Fruit fly (Drosophila melanogaster) whole organism, embryonic: ENCODE results near the gene cv-c.
A peak's percentile ranks its signal among the peaks of the same experiment; 100 is the strongest.

Experiments
- CG11723 ChIP-seq: fragments of 200-800 bp; sonication (Bioruptor generic); optimal IDR thresholded peaks from 2 replicates; lab custom pipeline; 2017; ENCODE audit warnings: missing biosample characterization, mild to moderate bottlenecking, missing genetic modification characterization
- CG13123 ChIP-seq: fragments of 200-800 bp; sonication (Bioruptor generic); optimal IDR thresholded peaks from 2 replicates; lab custom pipeline; 2016; ENCODE audit warnings: missing biosample characterization, missing genetic modification characterization
- CG13624 ChIP-seq: fragments of 200-800 bp; sonication (Bioruptor generic); optimal IDR thresholded peaks from 2 replicates; lab custom pipeline; 2016; ENCODE audit warnings: missing biosample characterization, missing genetic modification characterization
- CG14667 ChIP-seq: fragments of 200-800 bp; sonication (Bioruptor generic); IDR thresholded peaks from 2 replicates; pipeline ENCODE4 v1.3.6; 2022; ENCODE audit warnings: missing biosample characterization, missing genetic modification characterization
- CG15073 ChIP-seq: fragments of 200-800 bp; sonication (Bioruptor generic); optimal IDR thresholded peaks from 2 replicates; lab custom pipeline; 2016; ENCODE audit warnings: missing biosample characterization, missing genetic modification characterization
- CG18011 ChIP-seq: fragments of 200-800 bp; sonication (Bioruptor generic); optimal IDR thresholded peaks from 2 replicates; lab custom pipeline; 2017; ENCODE audit warnings: missing biosample characterization, missing genetic modification characterization, mild to moderate bottlenecking, moderate library complexity, missing genotype
- CG18476 ChIP-seq: fragments of 200-800 bp; sonication (Bioruptor generic); optimal IDR thresholded peaks from 2 replicates; lab custom pipeline; 2016; ENCODE audit warnings: missing biosample characterization, mild to moderate bottlenecking, missing genetic modification characterization
- CG2889 ChIP-seq: fragments of 200-800 bp; sonication (Bioruptor generic); IDR thresholded peaks from 3 replicates; pipeline ENCODE4 v1.3.6; 2022; ENCODE audit warnings: missing biosample characterization, missing genetic modification characterization
- CG30431 ChIP-seq: fragments of 200-800 bp; sonication (Bioruptor generic); optimal IDR thresholded peaks from 2 replicates; lab custom pipeline; 2017; ENCODE audit warnings: missing biosample characterization, missing genetic modification characterization
- CG31388 ChIP-seq: fragments of 200-800 bp; sonication (Bioruptor generic); optimal IDR thresholded peaks from 2 replicates; lab custom pipeline; 2016; ENCODE audit warnings: missing biosample characterization, missing genetic modification characterization
- CG31441 ChIP-seq: fragments of 200-800 bp; sonication (Bioruptor generic); IDR thresholded peaks from 2 replicates; pipeline ENCODE4 v1.3.6; 2022; ENCODE audit warnings: missing biosample characterization, missing genetic modification characterization
- CG33213 ChIP-seq: fragments of 200-800 bp; sonication (Bioruptor generic); optimal IDR thresholded peaks from 3 replicates; lab custom pipeline; 2016; ENCODE audit warnings: missing biosample characterization, missing genetic modification characterization
- CG3838 ChIP-seq: fragments of 200-800 bp; sonication (Bioruptor generic); optimal IDR thresholded peaks from 3 replicates; lab custom pipeline; 2016; ENCODE audit warnings: missing biosample characterization, missing genetic modification characterization
- CG4282 ChIP-seq: fragments of 200-800 bp; sonication (Bioruptor generic); optimal IDR thresholded peaks from 2 replicates; lab custom pipeline; 2016; ENCODE audit warnings: missing biosample characterization, missing genetic modification characterization
- CG4360 ChIP-seq: fragments of 200-800 bp; sonication (Bioruptor generic); IDR thresholded peaks from 2 replicates; pipeline ENCODE4 v1.3.6; 2022; ENCODE audit warnings: missing biosample characterization, missing genetic modification characterization
- CG5180 ChIP-seq: fragments of 200-800 bp; sonication (Bioruptor generic); optimal IDR thresholded peaks from 3 replicates; lab custom pipeline; 2017; ENCODE audit warnings: missing biosample characterization, missing genetic modification characterization, mild to moderate bottlenecking, moderate library complexity, missing genetic modification reagents
- CG6854 ChIP-seq: fragments of 200-800 bp; sonication (Bioruptor generic); optimal IDR thresholded peaks from 3 replicates; lab custom pipeline; 2017; ENCODE audit warnings: missing biosample characterization, mild to moderate bottlenecking, missing genetic modification characterization
- CG8089 ChIP-seq: fragments of 200-800 bp; sonication (Bioruptor generic); optimal IDR thresholded peaks from 3 replicates; lab custom pipeline; 2016; ENCODE audit warnings: missing biosample characterization, missing genetic modification characterization
- Dll ChIP-seq: fragments of 200-800 bp; sonication (Bioruptor generic); IDR thresholded peaks from 4 replicates; pipeline ENCODE4 v1.3.6; 2022; ENCODE audit warnings: missing biosample characterization, missing genetic modification characterization; ENCODE audit not compliant: partially characterized antibody
- Elba2 ChIP-seq: fragments of 200-800 bp; sonication (Bioruptor generic); optimal IDR thresholded peaks from 3 replicates; lab custom pipeline; 2016; ENCODE audit warnings: missing biosample characterization, missing genetic modification characterization
- H15 ChIP-seq: fragments of 200-800 bp; sonication (Bioruptor generic); IDR thresholded peaks from 3 replicates; pipeline ENCODE4 v1.3.6; 2022; ENCODE audit warnings: missing biosample characterization, missing genetic modification characterization
- Hey ChIP-seq: fragments of 200-800 bp; sonication (Bioruptor generic); optimal IDR thresholded peaks from 3 replicates; lab custom pipeline; 2018; ENCODE audit warnings: missing biosample characterization, mild to moderate bottlenecking, missing genetic modification characterization
- HmgD ChIP-seq: fragments of 200-800 bp; sonication (Bioruptor generic); optimal IDR thresholded peaks from 3 replicates; lab custom pipeline; 2016; ENCODE audit warnings: missing biosample characterization, missing genetic modification characterization
- MBD-R2 ChIP-seq: fragments of 200-800 bp; sonication (Bioruptor generic); IDR thresholded peaks from 2 replicates; pipeline ENCODE4 v1.3.6; 2022; ENCODE audit warnings: missing biosample characterization, missing genetic modification characterization
- Myb ChIP-seq: fragments of 200-800 bp; sonication (Bioruptor generic); optimal IDR thresholded peaks from 2 replicates; lab custom pipeline; 2016; ENCODE audit warnings: missing biosample characterization, missing genetic modification characterization
- Neu2 ChIP-seq: fragments of 200-800 bp; sonication (Bioruptor generic); optimal IDR thresholded peaks from 3 replicates; lab custom pipeline; 2016; ENCODE audit warnings: missing biosample characterization, missing genetic modification characterization, borderline replicate concordance
- Pdp1 ChIP-seq, 2 experiments: fragments of 200-800 bp; sonication (Bioruptor generic); optimal IDR thresholded peaks; 3 replicates each; lab custom pipeline; 2016; ENCODE audit warnings: missing biosample characterization in 2 of 2, missing genetic modification characterization in 2 of 2, mild to moderate bottlenecking in 1 of 2, moderate library complexity in 1 of 2
- Poxn ChIP-seq: fragments of 200-800 bp; sonication (Bioruptor generic); IDR thresholded peaks from 2 replicates; pipeline ENCODE4 v1.3.6; 2022; ENCODE audit warnings: missing biosample characterization, missing genetic modification characterization
- Ravus ChIP-seq: fragments of 200-800 bp; sonication (Bioruptor generic); IDR thresholded peaks from 2 replicates; pipeline ENCODE4 v1.3.6; 2022; ENCODE audit warnings: missing biosample characterization, missing genetic modification characterization
- Rx ChIP-seq: fragments of 200-800 bp; sonication (Bioruptor generic); IDR thresholded peaks from 2 replicates; pipeline ENCODE4 v1.3.6; 2022; ENCODE audit warnings: missing biosample characterization, missing genetic modification characterization
- Sox102F ChIP-seq: fragments of 200-800 bp; sonication (Bioruptor generic); optimal IDR thresholded peaks from 2 replicates; lab custom pipeline; 2018; ENCODE audit warnings: missing biosample characterization, mild to moderate bottlenecking, missing genetic modification characterization, moderate library complexity
- Sry-β ChIP-seq: fragments of 200-800 bp; sonication (Bioruptor generic); optimal IDR thresholded peaks from 2 replicates; lab custom pipeline; 2018; ENCODE audit warnings: missing biosample characterization, mild to moderate bottlenecking, missing genetic modification characterization, moderate library complexity
- Usf ChIP-seq: fragments of 200-800 bp; sonication (Bioruptor generic); optimal IDR thresholded peaks from 2 replicates; lab custom pipeline; 2017; ENCODE audit warnings: missing genotype, missing biosample characterization, missing genetic modification characterization
- bab2 ChIP-seq: fragments of 200-800 bp; sonication (Bioruptor generic); optimal IDR thresholded peaks from 2 replicates; lab custom pipeline; 2016; ENCODE audit warnings: missing biosample characterization, missing genetic modification characterization
- cato ChIP-seq: fragments of 200-800 bp; sonication (Bioruptor generic); optimal IDR thresholded peaks from 2 replicates; lab custom pipeline; 2016; ENCODE audit warnings: missing biosample characterization, missing genetic modification characterization, borderline replicate concordance
- caup ChIP-seq: fragments of 200-800 bp; sonication (Bioruptor generic); optimal IDR thresholded peaks from 3 replicates; lab custom pipeline; 2017; ENCODE audit warnings: missing biosample characterization, mild to moderate bottlenecking, missing genetic modification characterization, moderate library complexity; ENCODE audit not compliant: severe bottlenecking
- chm ChIP-seq: fragments of 200-800 bp; sonication (Bioruptor generic); IDR thresholded peaks from 2 replicates; pipeline ENCODE4 v1.3.6; 2022; ENCODE audit warnings: missing biosample characterization, missing genetic modification characterization
- crp ChIP-seq, 2 experiments: fragments of 200-800 bp; sonication (Bioruptor generic); optimal IDR thresholded peaks; 2 replicates in 1 of 2; 3 replicates in 1 of 2; lab custom pipeline; 2017; ENCODE audit warnings: missing biosample characterization in 2 of 2, missing genetic modification characterization in 2 of 2, mild to moderate bottlenecking in 1 of 2, moderate library complexity in 1 of 2
- dysf ChIP-seq: fragments of 200-800 bp; sonication (Bioruptor generic); IDR thresholded peaks from 3 replicates; pipeline ENCODE4 v1.3.6; 2022; ENCODE audit warnings: missing biosample characterization, missing genetic modification characterization
- en ChIP-seq: fragments of 200-800 bp; sonication (Bioruptor generic); optimal IDR thresholded peaks from 2 replicates; lab custom pipeline; 2016; ENCODE audit warnings: missing biosample characterization, missing genetic modification characterization
- eyg ChIP-seq: fragments of 200-800 bp; sonication (Bioruptor generic); optimal IDR thresholded peaks from 3 replicates; lab custom pipeline; 2016; ENCODE audit warnings: missing biosample characterization, missing genetic modification characterization
- grn ChIP-seq: fragments of 200-800 bp; sonication (Bioruptor generic); optimal IDR thresholded peaks from 3 replicates; lab custom pipeline; 2017; ENCODE audit warnings: missing biosample characterization, missing genetic modification characterization
- insv ChIP-seq, 2 experiments: fragments of 200-800 bp; sonication (Bioruptor generic); optimal IDR thresholded peaks; 3 replicates each; lab custom pipeline; 2016 to 2018; ENCODE audit warnings: missing biosample characterization in 2 of 2, missing genetic modification characterization in 2 of 2
- kah ChIP-seq: fragments of 200-800 bp; sonication (Bioruptor generic); optimal IDR thresholded peaks from 2 replicates; lab custom pipeline; 2018; ENCODE audit warnings: missing biosample characterization, mild to moderate bottlenecking, missing genetic modification characterization
- kni ChIP-seq: fragments of 200-800 bp; sonication (Bioruptor generic); optimal IDR thresholded peaks from 3 replicates; lab custom pipeline; 2017; ENCODE audit warnings: mild to moderate bottlenecking, missing biosample characterization, missing genetic modification reagents, missing genetic modification characterization
- lmd ChIP-seq: fragments of 200-800 bp; sonication (Bioruptor generic); IDR thresholded peaks from 2 replicates; pipeline ENCODE4 v1.3.6; 2022; ENCODE audit warnings: missing biosample characterization, missing genetic modification characterization
- mam ChIP-seq: fragments of 200-800 bp; sonication (Bioruptor generic); optimal IDR thresholded peaks from 3 replicates; lab custom pipeline; 2016; ENCODE audit warnings: missing biosample characterization, missing genetic modification characterization
- pros ChIP-seq: fragments of 200-800 bp; sonication (Bioruptor generic); optimal IDR thresholded peaks from 3 replicates; lab custom pipeline; 2019; ENCODE audit warnings: missing biosample characterization, mild to moderate bottlenecking, missing genetic modification characterization, moderate library complexity
- ttk ChIP-seq: fragments of 200-800 bp; sonication (Bioruptor generic); IDR thresholded peaks from 2 replicates; pipeline ENCODE4 v2.1.2; 2022; ENCODE audit warnings: missing biosample characterization, missing genetic modification characterization

cv-c gene

DNA sequence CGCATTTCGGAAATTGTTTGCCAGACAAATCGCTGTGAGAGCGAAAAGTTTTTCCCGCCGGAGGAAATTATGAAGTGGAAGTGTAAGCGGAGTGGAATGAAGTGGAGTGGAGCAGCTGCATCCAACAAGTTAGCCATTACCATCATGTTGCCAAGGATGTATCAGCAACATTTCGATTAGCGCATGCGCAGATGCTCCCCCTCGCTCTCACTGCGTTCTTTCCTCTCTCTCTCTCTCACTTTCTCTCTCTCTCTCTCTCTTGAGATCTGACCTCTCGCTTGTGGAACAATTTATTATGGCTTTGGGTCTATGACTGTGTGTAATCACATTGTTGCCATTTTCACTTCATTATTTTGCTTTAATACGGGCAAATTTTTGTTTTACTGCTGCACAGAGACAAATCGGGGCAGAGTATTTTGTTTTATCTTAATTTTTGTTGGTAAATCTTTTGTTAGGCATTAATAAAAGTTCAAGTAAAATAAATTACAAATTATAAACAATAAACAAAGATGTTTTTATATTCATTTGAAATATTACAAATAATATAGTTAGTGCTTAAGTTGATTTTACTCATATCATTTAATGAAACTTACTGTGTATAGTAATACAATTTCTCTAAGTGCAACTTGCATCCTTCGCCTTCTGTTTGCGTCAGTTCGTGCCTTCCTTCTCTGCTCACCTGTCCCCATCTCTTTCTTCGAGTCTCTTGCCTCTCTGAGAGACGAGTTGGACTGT is 99.0 kb downstream of the cv-c start (continued):
- TF ChIP-seq CG18011 (GFP tag; lab: Kevin White, UChicago), result peak; percentile 55
- peak; percentile 44 for TF ChIP-seq CG18476 (GFP tag; lab: Kevin White, UChicago)
- TF ChIP-seq CG3838 (GFP tag; lab: Kevin White, UChicago), result peak; percentile 21
- peak; percentile 39 for TF ChIP-seq CG11723 (GFP tag; lab: Kevin White, UChicago)
- no peak for TF ChIP-seq insv (GFP tag; optimal IDR thresholded peaks at IDR 0.05; lab: Kevin White, UChicago)
- TF ChIP-seq Dll (GFP tag; lab: Robert Waterston, UW), result 0 out of 4 replicates have a peak, but pooled peaks have one; percentile 24
- TF ChIP-seq Neu2 (GFP tag; lab: Kevin White, UChicago), result no peak
- no peak for TF ChIP-seq bab2 (GFP tag; lab: Kevin White, UChicago)
- TF ChIP-seq Elba2 (GFP tag; lab: Kevin White, UChicago), result no peak
- no peak for TF ChIP-seq Poxn (GFP tag; lab: Robert Waterston, UW)
- peak; percentile 25 for TF ChIP-seq CG30431 (GFP tag; lab: Kevin White, UChicago)
- TF ChIP-seq CG8089 (GFP tag; lab: Kevin White, UChicago), result no peak
- no peak for TF ChIP-seq en (GFP tag; lab: Kevin White, UChicago)
- TF ChIP-seq CG13624, result no peak
- peak in 1 of 2 experiments; percentile 38 for TF ChIP-seq Pdp1 (GFP tag; optimal IDR thresholded peaks at IDR 0.05; lab: Kevin White, UChicago)
- peak; percentile 56 for TF ChIP-seq CG13123 (GFP tag; lab: Kevin White, UChicago)
- no peak for TF ChIP-seq HmgD (GFP tag; lab: Kevin White, UChicago)
- TF ChIP-seq CG31441, result peak; percentile 89
- TF ChIP-seq MBD-R2 (GFP tag; lab: Robert Waterston, UW), result peak; percentile 23; the same call in 1 of the 2 replicates
- TF ChIP-seq ttk, result peak; percentile 19; the same call in 1 of the 2 replicates
- no peak for TF ChIP-seq kni
- peak; percentile 82 for TF ChIP-seq dysf (GFP tag; lab: Robert Waterston, UW)
- TF ChIP-seq CG5180, result peak; percentile 46
- peak; percentile 7 for TF ChIP-seq grn (GFP tag; lab: Kevin White, UChicago)
- TF ChIP-seq caup, result peak; percentile 80
- no peak for TF ChIP-seq cato (GFP tag; lab: Kevin White, UChicago)
- TF ChIP-seq CG15073 (GFP tag; lab: Kevin White, UChicago), result no peak
- TF ChIP-seq mam (GFP tag; lab: Kevin White, UChicago), result no peak
- TF ChIP-seq Rx (GFP tag; lab: Robert Waterston, UW), result no peak
- TF ChIP-seq eyg (GFP tag; lab: Kevin White, UChicago), result no peak
- no peak for TF ChIP-seq H15 (GFP tag; lab: Robert Waterston, UW)
- TF ChIP-seq CG2889 (GFP tag; lab: Robert Waterston, UW), result no peak
- TF ChIP-seq kah (GFP tag; lab: Kevin White, UChicago), result peak; percentile 52
- TF ChIP-seq CG33213 (GFP tag; lab: Kevin White, UChicago), result no peak
- TF ChIP-seq Hey (tag; lab: Kevin White, UChicago), result no peak
- no peak for TF ChIP-seq CG4282
- peak; percentile 1 for TF ChIP-seq Sry-β (GFP tag; lab: Kevin White, UChicago)
- no peak for TF ChIP-seq pros (GFP tag; lab: Kevin White, UChicago)
- peak; percentile 40; the same call in 1 of the 2 replicates for TF ChIP-seq CG14667 (GFP tag; lab: Robert Waterston, UW)
- TF ChIP-seq CG4360, result 0 out of 2 replicates have a peak, but pooled peaks have one; percentile 2
- TF ChIP-seq chm (GFP tag; lab: Robert Waterston, UW), result no peak; the same call in 1 of the 2 replicates
- no peak for TF ChIP-seq CG31388 (GFP tag; lab: Kevin White, UChicago)
- peak; percentile 66 for TF ChIP-seq lmd (GFP tag; lab: Robert Waterston, UW)
- peak; percentile 14 for TF ChIP-seq Usf
- TF ChIP-seq Myb, result no peak
- no peak for TF ChIP-seq Ravus (GFP tag; lab: Robert Waterston, UW)
- TF ChIP-seq CG6854 (GFP tag; lab: Kevin White, UChicago), result peak; percentile 84
- peak in 1 of 2 experiments; percentile 22 for TF ChIP-seq crp (GFP tag; optimal IDR thresholded peaks at IDR 0.05; lab: Kevin White, UChicago)
- peak; percentile 82 for TF ChIP-seq Sox102F (GFP tag; lab: Kevin White, UChicago)
